Fruit fly (Drosophila melanogaster) Kc167 (cell line): ENCODE results near the gene Eig71Ej.

Experiments used
- Myc ChIP-seq: fragments of >200 bp; optimal IDR thresholded peaks from 2 replicates; lab custom pipeline; 2017; ENCODE audit warnings: missing external identifiers
- Sin3A ChIP-seq: fragments of >200 bp; optimal IDR thresholded peaks from 2 replicates; lab custom pipeline; 2018; ENCODE audit warnings: missing external identifiers
- h ChIP-seq: fragments of >200 bp; optimal IDR thresholded peaks from 3 replicates; lab custom pipeline; 2018; ENCODE audit warnings: missing external identifiers
- insv ChIP-seq: fragments of >200 bp; optimal IDR thresholded peaks from 3 replicates; lab custom pipeline; 2018; ENCODE audit warnings: missing external identifiers
- psq ChIP-seq: fragments of >200 bp; optimal IDR thresholded peaks from 2 replicates; lab custom pipeline; 2017; ENCODE audit warnings: missing external identifiers
- ttk ChIP-seq: sonication (Bioruptor generic); optimal IDR thresholded peaks from 2 replicates; lab custom pipeline; 2017; ENCODE audit warnings: missing external identifiers

Eig71Ej gene

dm6 chr3L:15660915-15661314, at the start of gene Eig71Ej, which contains the start of gene Eig71Ek:
TSS of gene Eig71Ej (minus strand) at chr3L:15661015.
TSS of gene Eig71Ek (plus strand) at chr3L:15661248.
- no peak for TF ChIP-seq ttk (lab: Kevin White, UChicago)
- no peak for TF ChIP-seq Sin3A (lab: Kevin White, UChicago)
- no peak for TF ChIP-seq Myc (lab: Kevin White, UChicago)
- no peak for TF ChIP-seq psq (lab: Kevin White, UChicago)
- no peak for TF ChIP-seq h (lab: Kevin White, UChicago)
- no peak for TF ChIP-seq insv

DNA sequence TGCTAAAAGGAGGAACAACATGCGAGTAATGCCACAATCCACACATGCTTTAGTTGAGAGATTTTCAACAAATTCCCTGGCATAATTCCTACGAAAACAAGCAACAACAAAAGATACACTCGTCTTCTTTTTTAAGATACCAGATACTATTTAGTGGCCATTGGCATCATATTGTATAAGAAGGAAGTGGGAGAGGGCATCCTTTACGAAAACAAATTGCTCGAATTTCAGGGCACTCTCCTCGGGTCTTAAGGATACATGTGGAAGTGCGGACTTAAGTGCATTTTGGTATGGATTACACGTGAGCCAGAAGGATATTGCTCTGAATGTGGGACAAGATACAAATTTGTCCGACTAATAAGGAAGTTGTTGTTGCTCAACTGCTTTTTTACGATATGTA, 49.3 kb upstream of the Eig71Ej start:
- TF ChIP-seq psq (lab: Kevin White, UChicago) (no peak), ttk (lab: Kevin White, UChicago) (no peak), Myc (lab: Kevin White, UChicago) (no peak), h (lab: Kevin White, UChicago) (no peak)

DNA sequence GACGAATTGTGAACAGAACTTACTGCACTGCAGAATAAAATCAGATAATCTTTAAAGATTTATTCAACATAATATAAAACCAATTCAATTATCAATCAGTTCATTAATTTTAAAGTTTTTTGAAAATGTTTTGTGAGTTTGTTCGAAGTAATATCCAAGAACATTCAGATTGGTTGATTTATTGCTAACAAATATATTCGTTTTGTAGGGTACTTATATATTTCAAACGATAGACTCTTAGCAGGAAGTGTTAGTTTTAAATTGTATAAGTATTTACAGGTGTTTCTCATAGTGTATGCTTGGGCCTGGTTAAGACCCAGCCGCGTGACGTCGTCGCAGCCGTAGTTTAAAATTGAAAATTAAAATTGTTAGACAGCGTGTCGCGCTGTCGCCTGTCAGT, 47.8 kb upstream of the Eig71Ej start:
- TF ChIP-seq Sin3A (lab: Kevin White, UChicago), result no peak
- no peak for TF ChIP-seq h (lab: Kevin White, UChicago)
- no peak for TF ChIP-seq insv
- no peak for TF ChIP-seq ttk (lab: Kevin White, UChicago)
- TF ChIP-seq Myc (lab: Kevin White, UChicago), result no peak
- no peak for TF ChIP-seq psq (lab: Kevin White, UChicago)

dm6 chr3L:15708158-15708557, 47.3 kb upstream of the Eig71Ej start:
- no peak for TF ChIP-seq insv
- no peak for TF ChIP-seq Myc (lab: Kevin White, UChicago)
- TF ChIP-seq h (lab: Kevin White, UChicago), result no peak
- TF ChIP-seq ttk (lab: Kevin White, UChicago), result no peak
- TF ChIP-seq Sin3A (lab: Kevin White, UChicago), result no peak
- TF ChIP-seq psq (lab: Kevin White, UChicago), result no peak

- TF ChIP-seq psq (lab: Kevin White, UChicago) (no peak), Myc (lab: Kevin White, UChicago) (no peak), ttk (lab: Kevin White, UChicago) (no peak), Sin3A (lab: Kevin White, UChicago) (no peak), h (lab: Kevin White, UChicago) (no peak), insv (no peak)
Measured at dm6 chr3L:15706199-15706598, 45.4 kb upstream of the Eig71Ej start.

DNA sequence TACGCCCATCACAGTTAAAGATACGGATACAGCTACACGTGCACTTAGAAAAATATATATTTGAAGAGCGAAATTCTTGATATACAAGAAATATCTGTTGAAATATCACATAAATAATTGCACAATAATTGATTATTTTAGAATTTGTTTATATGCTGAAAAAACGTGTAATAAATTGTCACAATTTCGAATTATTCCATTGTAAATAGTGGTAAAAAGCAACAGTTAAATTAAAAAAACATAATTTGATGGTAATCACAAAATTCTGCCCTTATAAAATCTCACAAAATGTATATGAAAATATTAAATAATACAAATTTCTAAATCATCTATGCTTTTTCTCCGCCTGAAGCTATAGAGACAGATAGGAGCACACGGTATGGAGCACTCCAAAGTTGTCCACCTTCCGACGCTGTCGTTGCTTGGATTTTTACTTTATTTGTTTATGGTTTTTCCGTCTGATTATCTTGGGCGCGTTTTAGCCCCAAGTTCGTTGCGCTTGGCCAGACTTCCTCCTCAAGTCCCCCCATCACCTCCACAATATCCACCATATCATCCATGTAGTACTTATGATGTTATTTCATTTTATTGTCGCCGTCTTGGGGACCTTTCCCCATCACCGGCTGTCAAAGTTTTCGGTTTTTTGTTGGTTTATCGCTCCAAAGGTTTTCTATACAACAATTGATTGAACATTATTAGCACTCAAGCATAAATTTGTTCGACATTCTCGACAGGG, 43.6 kb upstream of the Eig71Ej start:
- TF ChIP-seq insv, result no peak
- TF ChIP-seq ttk (lab: Kevin White, UChicago), result no peak
- TF ChIP-seq Sin3A (lab: Kevin White, UChicago), result no peak
- no peak for TF ChIP-seq h (lab: Kevin White, UChicago)
- no peak for TF ChIP-seq Myc (lab: Kevin White, UChicago)
- no peak for TF ChIP-seq psq (lab: Kevin White, UChicago)

dm6 chr3L:15703330-15704119, 42.7 kb upstream of the Eig71Ej start:
- TF ChIP-seq ttk (lab: Kevin White, UChicago) (no peak), insv (no peak), Myc (lab: Kevin White, UChicago) (no peak)

- TF ChIP-seq ttk (lab: Kevin White, UChicago) (no peak), Myc (lab: Kevin White, UChicago) (no peak), h (lab: Kevin White, UChicago) (no peak), Sin3A (lab: Kevin White, UChicago) (no peak), insv (no peak), psq (lab: Kevin White, UChicago) (no peak)
Measured at dm6 chr3L:15702191-15702590, 41.4 kb upstream of the Eig71Ej start.

dm6 chr3L:15700338-15700966, 39.6 kb upstream of the Eig71Ej start:
- no peak for TF ChIP-seq Sin3A (lab: Kevin White, UChicago)
- no peak for TF ChIP-seq Myc (lab: Kevin White, UChicago)
- TF ChIP-seq ttk (lab: Kevin White, UChicago), result no peak
- no peak for TF ChIP-seq insv
- TF ChIP-seq h (lab: Kevin White, UChicago), result no peak
- TF ChIP-seq psq (lab: Kevin White, UChicago), result no peak

dm6 chr3L:15699626-15700337, 39.0 kb upstream of the Eig71Ej start, which contains the start of gene comm2:
TSS of gene comm2 (minus strand) at chr3L:15699850.
- TF ChIP-seq ttk (lab: Kevin White, UChicago) (no peak), psq (lab: Kevin White, UChicago) (no peak), h (lab: Kevin White, UChicago) (no peak), insv (no peak), Sin3A (lab: Kevin White, UChicago) (no peak), Myc (lab: Kevin White, UChicago) (no peak)

dm6 chr3L:15697916-15698315, 37.1 kb upstream of the Eig71Ej start:
- TF ChIP-seq h (lab: Kevin White, UChicago) (no peak), psq (lab: Kevin White, UChicago) (no peak), insv (no peak)
